Fruit fly (Drosophila melanogaster) whole organism, embryonic: ENCODE data around the gene WRNexo.

ENCODE experiments used
- CG10565 ChIP-seq: fragments of 200-800 bp; sonication (Bioruptor generic); optimal IDR thresholded peaks from 3 replicates; lab custom pipeline; 2016; ENCODE audit warnings: missing biosample characterization, mild to moderate bottlenecking, missing genetic modification characterization
- CG14667 ChIP-seq: fragments of 200-800 bp; sonication (Bioruptor generic); IDR thresholded peaks from 2 replicates; pipeline ENCODE4 v1.3.6; 2022; ENCODE audit warnings: missing biosample characterization, missing genetic modification characterization
- CG16779 ChIP-seq: fragments of 200-800 bp; sonication (Bioruptor generic); IDR thresholded peaks from 2 replicates; pipeline ENCODE4 v1.3.6; 2022; ENCODE audit warnings: missing biosample characterization, missing genetic modification characterization
- CG1832 ChIP-seq: fragments of 200-800 bp; sonication (Bioruptor generic); optimal IDR thresholded peaks from 2 replicates; lab custom pipeline; 2017; ENCODE audit warnings: missing biosample characterization, mild to moderate bottlenecking, missing genetic modification characterization, inconsistent platforms
- CG2129 ChIP-seq: fragments of 200-800 bp; sonication (Bioruptor generic); IDR thresholded peaks from 2 replicates; pipeline ENCODE4 v1.3.6; 2022; ENCODE audit warnings: missing biosample characterization, missing genetic modification characterization; ENCODE audit not compliant: partially characterized antibody
- CG32532 ChIP-seq: fragments of 200-800 bp; sonication (Bioruptor generic); IDR thresholded peaks from 2 replicates; pipeline ENCODE4 v1.3.6; 2022; ENCODE audit warnings: missing biosample characterization, missing genetic modification characterization
- CG34422 ChIP-seq: fragments of 200-800 bp; sonication (Bioruptor generic); IDR thresholded peaks from 3 replicates; pipeline ENCODE4 v1.3.6; 2022; ENCODE audit warnings: missing biosample characterization, missing genetic modification characterization
- CG3726 ChIP-seq: fragments of 200-800 bp; sonication (Bioruptor generic); IDR thresholded peaks from 3 replicates; pipeline ENCODE4, ENCODE4 v1.3.6; 2022; ENCODE audit warnings: missing biosample characterization, missing genetic modification characterization
- CG43689 ChIP-seq: fragments of 200-800 bp; sonication (Bioruptor generic); IDR thresholded peaks from 2 replicates; pipeline ENCODE4 v1.3.6; 2022; ENCODE audit warnings: missing biosample characterization, missing genetic modification characterization
- CG6254 ChIP-seq: fragments of 200-800 bp; sonication (Bioruptor generic); optimal IDR thresholded peaks from 3 replicates; lab custom pipeline; 2017; ENCODE audit warnings: mild to moderate bottlenecking, missing biosample characterization, missing genetic modification reagents, missing genetic modification characterization
- CG6813 ChIP-seq: fragments of 200-800 bp; sonication (Bioruptor generic); optimal IDR thresholded peaks from 2 replicates; lab custom pipeline; 2017; ENCODE audit warnings: missing biosample characterization, missing genetic modification characterization, mild to moderate bottlenecking, moderate library complexity, missing genetic modification reagents
- CG7556 ChIP-seq: fragments of 200-800 bp; sonication (Bioruptor generic); optimal IDR thresholded peaks from 2 replicates; lab custom pipeline; 2017; ENCODE audit warnings: missing biosample characterization, mild to moderate bottlenecking, missing genetic modification characterization
- CG8089 ChIP-seq: fragments of 200-800 bp; sonication (Bioruptor generic); optimal IDR thresholded peaks from 3 replicates; lab custom pipeline; 2016; ENCODE audit warnings: missing biosample characterization, missing genetic modification characterization
- CG9609 ChIP-seq: fragments of 200-800 bp; sonication (Bioruptor generic); optimal IDR thresholded peaks from 3 replicates; lab custom pipeline; 2016; ENCODE audit warnings: missing biosample characterization, missing genetic modification characterization
- D19A ChIP-seq: fragments of 200-800 bp; optimal IDR thresholded peaks from 3 replicates; lab custom pipeline; 2019; ENCODE audit warnings: missing biosample characterization, mild to moderate bottlenecking, missing genetic modification characterization, moderate library complexity
- Drgx ChIP-seq: fragments of 200-800 bp; sonication (Bioruptor generic); IDR thresholded peaks from 2 replicates; pipeline ENCODE4 v1.3.6; 2022; ENCODE audit warnings: missing biosample characterization, missing genetic modification characterization
- GATAe ChIP-seq: fragments of 200-800 bp; sonication (Bioruptor generic); conservative IDR thresholded peaks from 2 replicates; pipeline ENCODE4 v1.3.6; 2022; ENCODE audit warnings: missing biosample characterization, missing genetic modification characterization
- H15 ChIP-seq: fragments of 200-800 bp; sonication (Bioruptor generic); IDR thresholded peaks from 3 replicates; pipeline ENCODE4 v1.3.6; 2022; ENCODE audit warnings: missing biosample characterization, missing genetic modification characterization
- Hmx ChIP-seq: fragments of 200-800 bp; sonication (Bioruptor generic); optimal IDR thresholded peaks from 2 replicates; lab custom pipeline; 2016; ENCODE audit warnings: missing biosample characterization, missing genetic modification characterization
- Hr78 ChIP-seq, 2 experiments: fragments of 200-800 bp in 1 of 2; fragments of >200 bp in 1 of 2; sonication (Bioruptor generic) in 1 of 2; optimal IDR thresholded peaks; 2 replicates each; lab custom pipeline; 2017 to 2019; ENCODE audit warnings: missing biosample characterization in 2 of 2, missing genetic modification characterization in 2 of 2, mild to moderate bottlenecking in 1 of 2, moderate library complexity in 1 of 2
- Med ChIP-seq: fragments of 200-800 bp; sonication (Bioruptor generic); peaks from one replicate; lab custom pipeline; 2016; ENCODE audit warnings: missing biosample characterization, missing genetic modification characterization, mild to moderate bottlenecking, inconsistent platforms, moderate library complexity
- NFAT ChIP-seq: fragments of 200-800 bp; sonication (Bioruptor generic); IDR thresholded peaks from 2 replicates; pipeline ENCODE4 v1.3.6; 2022; ENCODE audit warnings: missing biosample characterization, missing genetic modification characterization
- Nf-YB ChIP-seq: fragments of 200-800 bp; sonication (Bioruptor generic); optimal IDR thresholded peaks from 3 replicates; lab custom pipeline; 2019; ENCODE audit warnings: missing biosample characterization, mild to moderate bottlenecking, missing genetic modification characterization, moderate library complexity
- Ptx1 ChIP-seq: fragments of 200-800 bp; sonication (Bioruptor generic); IDR thresholded peaks from 2 replicates; pipeline ENCODE4 v1.3.6; 2022; ENCODE audit warnings: missing biosample characterization, missing genetic modification characterization
- Xrp1 ChIP-seq: fragments of 200-800 bp; sonication (Bioruptor generic); IDR thresholded peaks from 2 replicates; pipeline ENCODE4 v1.3.6; 2022; ENCODE audit warnings: missing biosample characterization, missing genetic modification characterization
- aop ChIP-seq: fragments of 200-800 bp; sonication (Bioruptor generic); IDR thresholded peaks from 2 replicates; pipeline ENCODE4 v1.3.6; 2022; ENCODE audit warnings: missing biosample characterization, missing genetic modification characterization
- bigmax ChIP-seq: fragments of 200-800 bp; sonication (Bioruptor generic); optimal IDR thresholded peaks from 2 replicates; lab custom pipeline; 2018; ENCODE audit warnings: missing biosample characterization, mild to moderate bottlenecking, missing genetic modification characterization
- cad ChIP-seq: fragments of >200 bp; optimal IDR thresholded peaks from 2 replicates; lab custom pipeline; 2017; ENCODE audit warnings: missing biosample characterization, missing genetic modification characterization
- chinmo ChIP-seq: fragments of 200-800 bp; sonication (Bioruptor generic); IDR thresholded peaks from 4 replicates; pipeline ENCODE4 v1.3.6; 2022; ENCODE audit warnings: missing biosample characterization, missing genetic modification characterization; ENCODE audit not compliant: partially characterized antibody
- ci ChIP-seq: fragments of 200-800 bp; sonication (Bioruptor generic); IDR thresholded peaks from 3 replicates; pipeline ENCODE4 v1.3.6; 2022; ENCODE audit warnings: missing biosample characterization, missing genetic modification characterization
- dati ChIP-seq: fragments of 200-800 bp; sonication (Bioruptor generic); IDR thresholded peaks from 2 replicates; pipeline ENCODE4 v1.3.6; 2022; ENCODE audit warnings: missing biosample characterization, missing genetic modification characterization
- eve ChIP-seq, 2 experiments: fragments of >200 bp; optimal IDR thresholded peaks; 2 replicates each; lab custom pipeline; 2017; ENCODE audit warnings: missing biosample characterization in 2 of 2, missing genetic modification characterization in 2 of 2
- fd64A ChIP-seq: fragments of 200-800 bp; sonication (Bioruptor generic); optimal IDR thresholded peaks from 3 replicates; lab custom pipeline; 2018; ENCODE audit warnings: missing biosample characterization, mild to moderate bottlenecking, missing genetic modification characterization
- fd96Cb ChIP-seq: fragments of 200-800 bp; sonication (Bioruptor generic); optimal IDR thresholded peaks from 2 replicates; lab custom pipeline; 2018; ENCODE audit warnings: missing biosample characterization, mild to moderate bottlenecking, missing genetic modification characterization, moderate library complexity
- hkb ChIP-seq, 2 experiments: fragments of 200-800 bp in 1 of 2; fragments of >200 bp in 1 of 2; sonication (Bioruptor generic) in 1 of 2; IDR thresholded peaks in 1 of 2; optimal IDR thresholded peaks in 1 of 2; 2 replicates each; pipeline versions ENCODE4 v1.3.6 to Lab custom; 2017 to 2022; ENCODE audit warnings: missing biosample characterization in 1 of 2, missing genetic modification characterization in 1 of 2
- ind ChIP-seq: fragments of 200-800 bp; sonication (Bioruptor generic); optimal IDR thresholded peaks from 3 replicates; lab custom pipeline; 2016; ENCODE audit warnings: missing biosample characterization, missing genetic modification characterization
- lab ChIP-seq: fragments of 200-800 bp; sonication (Bioruptor generic); optimal IDR thresholded peaks from 3 replicates; lab custom pipeline; 2017; ENCODE audit warnings: missing biosample characterization, missing genetic modification characterization, mild to moderate bottlenecking, moderate library complexity, missing genetic modification reagents
- lbe ChIP-seq: fragments of 200-800 bp; sonication (Bioruptor generic); optimal IDR thresholded peaks from 2 replicates; lab custom pipeline; 2016; ENCODE audit warnings: missing biosample characterization, mild to moderate bottlenecking, missing genetic modification characterization
- lilli ChIP-seq: fragments of 200-800 bp; sonication (Bioruptor generic); optimal IDR thresholded peaks from 3 replicates; lab custom pipeline; 2016; ENCODE audit warnings: missing biosample characterization, missing genetic modification characterization
- mirr ChIP-seq: fragments of 200-800 bp; sonication (Bioruptor generic); optimal IDR thresholded peaks from 3 replicates; lab custom pipeline; 2018; ENCODE audit warnings: missing biosample characterization, mild to moderate bottlenecking, missing genetic modification characterization
- nerfin-1 ChIP-seq: fragments of 200-800 bp; sonication (Bioruptor generic); optimal IDR thresholded peaks from 3 replicates; lab custom pipeline; 2019; ENCODE audit warnings: missing biosample characterization, mild to moderate bottlenecking, missing genetic modification characterization, moderate library complexity
- nom ChIP-seq: fragments of 200-800 bp; sonication (Bioruptor generic); optimal IDR thresholded peaks from 2 replicates; lab custom pipeline; 2017; ENCODE audit warnings: missing biosample characterization, missing genetic modification characterization, mild to moderate bottlenecking, moderate library complexity, missing genetic modification reagents
- prd ChIP-seq, 3 experiments: fragments of >200 bp in 2 of 3; fragments of 200-800 bp in 1 of 3; sonication (Bioruptor generic) in 1 of 3; optimal IDR thresholded peaks in 2 of 3; IDR thresholded peaks in 1 of 3; 2 replicates in 2 of 3; 3 replicates in 1 of 3; pipeline versions ENCODE4 v1.3.6 to Lab custom; 2017 to 2022; ENCODE audit warnings: missing biosample characterization in 1 of 3, missing genetic modification characterization in 1 of 3
- sens-2 ChIP-seq: fragments of 200-800 bp; sonication (Bioruptor generic); IDR thresholded peaks from 2 replicates; pipeline ENCODE4 v1.3.6; 2022; ENCODE audit warnings: missing biosample characterization, missing genetic modification characterization
- slbo ChIP-seq: fragments of 200-800 bp; sonication (Bioruptor generic); IDR thresholded peaks from 2 replicates; pipeline ENCODE4 v1.3.6; 2022; ENCODE audit warnings: missing biosample characterization, missing genetic modification characterization
- sob ChIP-seq: fragments of 200-800 bp; sonication (Bioruptor generic); IDR thresholded peaks from 2 replicates; pipeline ENCODE4 v1.3.6; 2022; ENCODE audit warnings: missing biosample characterization, missing genetic modification characterization
- trem ChIP-seq: fragments of 200-800 bp; optimal IDR thresholded peaks from 3 replicates; lab custom pipeline; 2019; ENCODE audit warnings: missing biosample characterization, mild to moderate bottlenecking, missing genetic modification characterization, moderate library complexity

WRNexo gene

DNA sequence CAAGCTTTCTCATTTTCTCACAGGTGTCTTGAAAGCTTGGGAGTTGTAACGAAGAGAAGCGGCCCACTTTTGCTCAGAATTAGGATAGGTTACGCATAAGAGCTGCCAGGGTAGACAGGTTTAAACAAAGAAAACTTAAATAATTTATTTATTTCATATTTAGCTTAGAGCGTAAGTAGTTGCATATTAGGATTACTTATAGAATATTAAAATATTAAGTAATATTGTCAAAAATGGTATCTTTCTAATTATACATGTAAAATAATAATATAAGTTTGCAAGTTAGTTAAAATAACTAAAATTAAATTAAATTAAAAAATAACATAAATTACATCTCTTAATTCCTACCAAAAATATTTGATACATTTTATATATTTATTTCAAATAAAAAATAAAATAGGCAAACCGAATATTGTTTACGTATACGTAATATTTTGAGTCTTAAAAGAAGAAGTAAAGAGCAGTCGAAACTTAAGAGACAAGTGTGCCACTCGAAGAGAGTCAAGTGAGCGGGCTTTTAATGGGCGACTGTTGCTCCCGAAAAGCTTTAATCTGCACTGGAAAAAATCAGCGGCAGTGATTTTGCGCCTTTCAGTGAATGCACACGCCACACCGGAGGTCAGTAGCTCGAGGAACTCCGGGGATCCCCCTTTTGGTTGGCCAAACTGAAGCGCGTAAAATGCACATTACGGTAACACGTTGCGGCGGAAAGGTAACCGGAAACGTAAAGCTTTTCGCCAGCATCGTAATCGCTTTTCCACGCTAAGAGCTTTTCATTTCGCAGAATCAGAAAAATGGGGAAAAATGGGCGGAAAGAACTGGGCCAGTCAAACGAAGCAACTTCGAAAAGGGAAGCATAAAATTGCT is 50.9 kb downstream of the WRNexo start (continued):
- peak; percentile 38 for TF ChIP-seq sob (GFP tag; lab: Robert Waterston, UW)
- no peak for TF ChIP-seq lbe (GFP tag; lab: Kevin White, UChicago)
- no peak for TF ChIP-seq prd (optimal IDR thresholded peaks at IDR 0.05; lab: Kevin White, UChicago)
- TF ChIP-seq prd (GFP tag; IDR thresholded peaks at IDR 0.05; lab: Robert Waterston, UW), result 0 out of 3 replicates have a peak, but pooled peaks have one; percentile 39
- peak; percentile 78 for TF ChIP-seq ci (GFP tag; lab: Robert Waterston, UW)
- no peak for TF ChIP-seq sens-2
- TF ChIP-seq aop (GFP tag; lab: Robert Waterston, UW), result no peak
- TF ChIP-seq NFAT (GFP tag; lab: Robert Waterston, UW), result 0 out of 2 replicates have a peak, but pooled peaks have one; percentile 45
- TF ChIP-seq Xrp1 (GFP tag; lab: Robert Waterston, UW), result peak; percentile 28; the same call in 1 of the 2 replicates
- TF ChIP-seq CG14667 (GFP tag; lab: Robert Waterston, UW), result 0 out of 2 replicates have a peak, but pooled peaks have one; percentile 19
- TF ChIP-seq CG34422, result 0 out of 3 replicates have a peak, but pooled peaks have one; percentile 23
- no peak for TF ChIP-seq CG2129 (GFP tag; lab: Robert Waterston, UW)
- peak; percentile 28 for TF ChIP-seq D19A
- no peak for TF ChIP-seq fd64A (GFP tag; lab: Kevin White, UChicago)
- TF ChIP-seq CG7556 (GFP tag; lab: Kevin White, UChicago), result peak; percentile 33
- TF ChIP-seq nerfin-1 (tag; lab: Kevin White, UChicago), result no peak
- TF ChIP-seq ind (GFP tag; lab: Kevin White, UChicago), result peak; percentile 31
- no peak for TF ChIP-seq nom (GFP tag; lab: Kevin White, UChicago)
- TF ChIP-seq CG9609 (GFP tag; lab: Kevin White, UChicago), result peak; percentile 14
- no peak for TF ChIP-seq dati (GFP tag; lab: Robert Waterston, UW)

DNA sequence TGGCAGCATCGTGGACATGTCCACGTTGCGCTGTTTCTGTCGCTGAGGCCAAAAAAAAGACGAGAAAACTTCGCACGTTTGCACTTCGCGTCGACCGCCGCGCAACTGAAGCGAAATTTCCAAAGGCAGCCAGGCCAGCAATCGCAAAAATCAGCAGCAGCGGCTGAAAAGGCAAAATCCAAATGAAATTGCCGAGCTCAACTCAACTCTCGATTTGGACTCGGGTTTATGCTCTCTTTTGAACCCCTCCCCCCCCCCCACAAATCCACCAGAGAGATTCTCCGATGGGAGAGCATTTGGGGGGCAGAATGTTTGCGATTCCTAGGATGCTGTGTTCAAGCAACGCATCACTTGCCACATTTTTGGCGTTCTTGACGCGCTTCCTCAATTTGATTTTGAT is 51.6 kb downstream of the WRNexo start, which contains the start of gene PKD:
Gene PKD, minus strand, starts transcription at position 88 of the 400 bp plus-strand sequence.
- TF ChIP-seq Ptx1 (GFP tag; lab: Robert Waterston, UW) (no peak), bigmax (GFP tag; lab: Kevin White, UChicago) (no peak), Hr78 (GFP tag; optimal IDR thresholded peaks at IDR 0.05; lab: Kevin White, UChicago) (no peak), Med (peak; percentile 65), fd96Cb (tag; lab: Kevin White, UChicago) (no peak), GATAe (GFP tag; lab: Robert Waterston, UW) (no peak), Hmx (GFP tag; lab: Kevin White, UChicago) (no peak), slbo (GFP tag; lab: Robert Waterston, UW) (no peak), CG6813 (GFP tag; lab: Kevin White, UChicago) (no peak), CG16779 (GFP tag; lab: Robert Waterston, UW) (no peak), eve (GFP tag; optimal IDR thresholded peaks at IDR 0.05; lab: Kevin White, UChicago) (no peak), lilli (GFP tag; lab: Kevin White, UChicago) (no peak), H15 (GFP tag; lab: Robert Waterston, UW) (no peak), CG10565 (GFP tag; lab: Kevin White, UChicago) (no peak), Drgx (GFP tag; lab: Robert Waterston, UW) (peak; percentile 41; the same call in 1 of the 2 replicates), CG8089 (GFP tag; lab: Kevin White, UChicago) (no peak), Nf-YB (no peak), lab (GFP tag; lab: Kevin White, UChicago) (no peak), CG6254 (GFP tag; lab: Kevin White, UChicago) (no peak), mirr (GFP tag; lab: Kevin White, UChicago) (no peak), CG43689 (GFP tag; lab: Robert Waterston, UW) (no peak), cad (GFP tag; lab: Kevin White, UChicago) (no peak), trem (tag; lab: Kevin White, UChicago) (no peak), CG32532 (GFP tag; lab: Robert Waterston, UW) (no peak), hkb (optimal IDR thresholded peaks at IDR 0.05; lab: Kevin White, UChicago) (no peak), hkb (GFP tag; IDR thresholded peaks at IDR 0.05; lab: Robert Waterston, UW) (0 out of 2 replicates have a peak, but pooled peaks have one; percentile 13), CG1832 (GFP tag; lab: Kevin White, UChicago) (no peak), CG3726 (GFP tag; lab: Robert Waterston, UW) (0 out of 3 replicates have a peak, but pooled peaks have one; percentile 23), chinmo (GFP tag; lab: Robert Waterston, UW) (0 out of 4 replicates have a peak, but pooled peaks have one; percentile 53)
